Fruit fly (Drosophila melanogaster) whole organism, embryonic: ENCODE measurements around the gene net.

Experiments used
- Atf6 ChIP-seq: fragments of 200-800 bp; sonication (Bioruptor generic); IDR thresholded peaks from 2 replicates; pipeline ENCODE4 v1.3.6; 2022; ENCODE audit warnings: missing biosample characterization, missing genetic modification characterization
- CG12104 ChIP-seq: fragments of 200-800 bp; sonication (Bioruptor generic); optimal IDR thresholded peaks from 3 replicates; lab custom pipeline; 2016; ENCODE audit warnings: missing biosample characterization, missing genetic modification characterization
- CG12236 ChIP-seq: fragments of 200-800 bp; sonication (Bioruptor generic); optimal IDR thresholded peaks from 2 replicates; lab custom pipeline; 2016; ENCODE audit warnings: missing biosample characterization, missing genetic modification characterization
- CG12391 ChIP-seq: fragments of 200-800 bp; sonication (Bioruptor generic); optimal IDR thresholded peaks from 3 replicates; lab custom pipeline; 2018; ENCODE audit warnings: missing biosample characterization, mild to moderate bottlenecking, missing genetic modification characterization, moderate library complexity
- CG15514 ChIP-seq: fragments of 200-800 bp; sonication (Bioruptor generic); optimal IDR thresholded peaks from 3 replicates; lab custom pipeline; 2017; ENCODE audit warnings: missing biosample characterization, missing genetic modification characterization, mild to moderate bottlenecking, moderate library complexity, missing genetic modification reagents
- CG17568 ChIP-seq: fragments of 200-800 bp; sonication (Bioruptor generic); optimal IDR thresholded peaks from 2 replicates; lab custom pipeline; 2018; ENCODE audit warnings: missing biosample characterization, mild to moderate bottlenecking, missing genetic modification characterization, moderate library complexity
- CG1792 ChIP-seq: fragments of 200-800 bp; sonication (Bioruptor generic); optimal IDR thresholded peaks from 2 replicates; lab custom pipeline; 2016; ENCODE audit warnings: missing biosample characterization, missing genetic modification characterization
- CG1832 ChIP-seq: fragments of 200-800 bp; sonication (Bioruptor generic); optimal IDR thresholded peaks from 2 replicates; lab custom pipeline; 2017; ENCODE audit warnings: missing biosample characterization, mild to moderate bottlenecking, missing genetic modification characterization, inconsistent platforms
- CG2120 ChIP-seq: fragments of 200-800 bp; sonication (Bioruptor generic); optimal IDR thresholded peaks from 3 replicates; lab custom pipeline; 2016; ENCODE audit warnings: missing biosample characterization, missing genetic modification characterization
- CG30403 ChIP-seq: fragments of 200-800 bp; sonication (Bioruptor generic); optimal IDR thresholded peaks from 3 replicates; lab custom pipeline; 2016; ENCODE audit warnings: missing biosample characterization, missing genetic modification characterization
- CG3995 ChIP-seq: fragments of 200-800 bp; sonication (Bioruptor generic); optimal IDR thresholded peaks from 3 replicates; lab custom pipeline; 2016; ENCODE audit warnings: missing biosample characterization, missing genetic modification characterization
- CG4404 ChIP-seq: fragments of 200-800 bp; sonication (Bioruptor generic); IDR thresholded peaks from 2 replicates; pipeline ENCODE4 v1.3.6; 2022; ENCODE audit warnings: missing biosample characterization, missing genetic modification characterization
- CG5953 ChIP-seq: fragments of 200-800 bp; sonication (Bioruptor generic); IDR thresholded peaks from 2 replicates; pipeline ENCODE4 v1.3.6; 2022; ENCODE audit warnings: missing biosample characterization, missing genetic modification characterization
- CG6689 ChIP-seq: fragments of 200-800 bp; sonication (Bioruptor generic); IDR thresholded peaks from 2 replicates; pipeline ENCODE4 v1.3.6; 2022; ENCODE audit warnings: missing biosample characterization, missing genetic modification characterization
- CG6813 ChIP-seq: fragments of 200-800 bp; sonication (Bioruptor generic); optimal IDR thresholded peaks from 2 replicates; lab custom pipeline; 2017; ENCODE audit warnings: missing biosample characterization, missing genetic modification characterization, mild to moderate bottlenecking, moderate library complexity, missing genetic modification reagents
- CG7963 ChIP-seq: fragments of 200-800 bp; sonication (Bioruptor generic); IDR thresholded peaks from 3 replicates; pipeline ENCODE4 v1.3.6; 2022; ENCODE audit warnings: missing biosample characterization, missing genetic modification characterization; ENCODE audit not compliant: partially characterized antibody
- CG8359 ChIP-seq: fragments of 200-800 bp; sonication (Bioruptor generic); optimal IDR thresholded peaks from 2 replicates; lab custom pipeline; 2017; ENCODE audit warnings: missing biosample characterization, mild to moderate bottlenecking, missing genetic modification characterization, borderline replicate concordance
- CG8924 ChIP-seq: fragments of 200-800 bp; optimal IDR thresholded peaks from 3 replicates; lab custom pipeline; 2019; ENCODE audit warnings: missing biosample characterization, mild to moderate bottlenecking, missing genetic modification characterization, moderate library complexity
- CG9609 ChIP-seq: fragments of 200-800 bp; sonication (Bioruptor generic); optimal IDR thresholded peaks from 3 replicates; lab custom pipeline; 2016; ENCODE audit warnings: missing biosample characterization, missing genetic modification characterization
- CG9797 ChIP-seq: fragments of 200-800 bp; sonication (Bioruptor generic); optimal IDR thresholded peaks from 3 replicates; lab custom pipeline; 2018; ENCODE audit warnings: missing biosample characterization, mild to moderate bottlenecking, missing genetic modification characterization
- D ChIP-seq, 2 experiments: fragments of 200-800 bp in 1 of 2; fragments of >200 bp in 1 of 2; sonication (Bioruptor generic) in 1 of 2; optimal IDR thresholded peaks; 2 replicates in 1 of 2; 3 replicates in 1 of 2; lab custom pipeline; 2017; ENCODE audit warnings: mild to moderate bottlenecking in 1 of 2, missing biosample characterization in 1 of 2, missing genetic modification characterization in 1 of 2, missing genetic modification reagents in 1 of 2
- D19A ChIP-seq: fragments of 200-800 bp; optimal IDR thresholded peaks from 3 replicates; lab custom pipeline; 2019; ENCODE audit warnings: missing biosample characterization, mild to moderate bottlenecking, missing genetic modification characterization, moderate library complexity
- D19B ChIP-seq: fragments of 200-800 bp; sonication (Bioruptor generic); optimal IDR thresholded peaks from 2 replicates; lab custom pipeline; 2017; ENCODE audit warnings: missing biosample characterization, mild to moderate bottlenecking, missing genetic modification characterization
- Dp ChIP-seq: fragments of 200-800 bp; sonication (Bioruptor generic); optimal IDR thresholded peaks from 2 replicates; lab custom pipeline; 2018; ENCODE audit warnings: missing biosample characterization, mild to moderate bottlenecking, missing genetic modification characterization, moderate library complexity
- Ets97D ChIP-seq: fragments of 200-800 bp; sonication (Bioruptor generic); optimal IDR thresholded peaks from 3 replicates; lab custom pipeline; 2016; ENCODE audit warnings: missing biosample characterization, missing genetic modification characterization
- Gug ChIP-seq: fragments of 200-800 bp; sonication (Bioruptor generic); IDR thresholded peaks from 4 replicates; pipeline ENCODE4 v1.3.6; 2022; ENCODE audit warnings: missing biosample characterization, missing genetic modification characterization
- Hey ChIP-seq: fragments of 200-800 bp; sonication (Bioruptor generic); optimal IDR thresholded peaks from 3 replicates; lab custom pipeline; 2018; ENCODE audit warnings: missing biosample characterization, mild to moderate bottlenecking, missing genetic modification characterization
- Hr39 ChIP-seq: fragments of >200 bp; optimal IDR thresholded peaks from 2 replicates; lab custom pipeline; 2017
- Lim3 ChIP-seq: fragments of 200-800 bp; sonication (Bioruptor generic); IDR thresholded peaks from 2 replicates; pipeline ENCODE4 v1.3.6; 2022; ENCODE audit warnings: missing biosample characterization, missing genetic modification characterization
- Mrtf ChIP-seq: fragments of 200-800 bp; sonication (Bioruptor generic); IDR thresholded peaks from 3 replicates; pipeline ENCODE4 v1.3.6; 2022; ENCODE audit warnings: missing biosample characterization, missing genetic modification characterization
- Sox102F ChIP-seq: fragments of 200-800 bp; sonication (Bioruptor generic); optimal IDR thresholded peaks from 2 replicates; lab custom pipeline; 2018; ENCODE audit warnings: missing biosample characterization, mild to moderate bottlenecking, missing genetic modification characterization, moderate library complexity
- Sry-β ChIP-seq: fragments of 200-800 bp; sonication (Bioruptor generic); optimal IDR thresholded peaks from 2 replicates; lab custom pipeline; 2018; ENCODE audit warnings: missing biosample characterization, mild to moderate bottlenecking, missing genetic modification characterization, moderate library complexity
- Ssrp ChIP-seq: fragments of 200-800 bp; sonication (Bioruptor generic); optimal IDR thresholded peaks from 2 replicates; lab custom pipeline; 2018; ENCODE audit warnings: missing biosample characterization, mild to moderate bottlenecking, missing genetic modification characterization, moderate library complexity
- ab ChIP-seq: fragments of 200-800 bp; sonication (Bioruptor generic); optimal IDR thresholded peaks from 2 replicates; lab custom pipeline; 2016; ENCODE audit warnings: missing biosample characterization, missing genetic modification characterization
- cwo ChIP-seq: fragments of 200-800 bp; sonication (Bioruptor generic); optimal IDR thresholded peaks from 3 replicates; lab custom pipeline; 2017; ENCODE audit warnings: missing biosample characterization, missing genetic modification characterization, mild to moderate bottlenecking, moderate library complexity, missing genetic modification reagents
- fu2 ChIP-seq: fragments of 200-800 bp; sonication (Bioruptor generic); optimal IDR thresholded peaks from 2 replicates; lab custom pipeline; 2016; ENCODE audit warnings: missing biosample characterization, missing genetic modification characterization
- gfzf ChIP-seq: fragments of 200-800 bp; sonication (Bioruptor generic); optimal IDR thresholded peaks from 2 replicates; lab custom pipeline; 2016; ENCODE audit warnings: missing biosample characterization, mild to moderate bottlenecking, missing genetic modification characterization, moderate library complexity
- jigr1 ChIP-seq: fragments of 200-800 bp; sonication (Bioruptor generic); IDR thresholded peaks from 3 replicates; pipeline ENCODE4 v1.3.6; 2022; ENCODE audit warnings: missing biosample characterization, missing genetic modification characterization
- klu ChIP-seq: fragments of 200-800 bp; sonication (Bioruptor generic); IDR thresholded peaks from 2 replicates; pipeline ENCODE4 v1.3.6; 2022; ENCODE audit warnings: missing biosample characterization, missing genetic modification characterization
- kni ChIP-seq: fragments of 200-800 bp; sonication (Bioruptor generic); optimal IDR thresholded peaks from 3 replicates; lab custom pipeline; 2017; ENCODE audit warnings: mild to moderate bottlenecking, missing biosample characterization, missing genetic modification reagents, missing genetic modification characterization
- maf-S ChIP-seq: fragments of 200-800 bp; sonication (Bioruptor generic); optimal IDR thresholded peaks from 2 replicates; lab custom pipeline; 2016; ENCODE audit warnings: missing biosample characterization, missing genetic modification characterization
- mirr ChIP-seq: fragments of 200-800 bp; sonication (Bioruptor generic); optimal IDR thresholded peaks from 3 replicates; lab custom pipeline; 2018; ENCODE audit warnings: missing biosample characterization, mild to moderate bottlenecking, missing genetic modification characterization
- nau ChIP-seq: fragments of 200-800 bp; sonication (Bioruptor generic); optimal IDR thresholded peaks from 3 replicates; lab custom pipeline; 2017; ENCODE audit warnings: missing biosample characterization, mild to moderate bottlenecking, missing genetic modification characterization, missing genetic modification reagents
- p53 ChIP-seq: fragments of 200-800 bp; sonication (Bioruptor generic); optimal IDR thresholded peaks from 2 replicates; lab custom pipeline; 2016; ENCODE audit warnings: missing biosample characterization, missing genetic modification characterization
- pfk ChIP-seq: fragments of 200-800 bp; sonication (Bioruptor generic); optimal IDR thresholded peaks from 2 replicates; lab custom pipeline; 2018; ENCODE audit warnings: missing biosample characterization, mild to moderate bottlenecking, missing genetic modification characterization, moderate library complexity
- pnt ChIP-seq: fragments of 200-800 bp; sonication (Bioruptor generic); optimal IDR thresholded peaks from 3 replicates; lab custom pipeline; 2016; ENCODE audit warnings: missing biosample characterization, missing genetic modification characterization
- stwl ChIP-seq: fragments of 200-800 bp; sonication (Bioruptor generic); optimal IDR thresholded peaks from 3 replicates; lab custom pipeline; 2018; ENCODE audit warnings: missing biosample characterization, mild to moderate bottlenecking, missing genetic modification characterization, moderate library complexity
- trem ChIP-seq: fragments of 200-800 bp; optimal IDR thresholded peaks from 3 replicates; lab custom pipeline; 2019; ENCODE audit warnings: missing biosample characterization, mild to moderate bottlenecking, missing genetic modification characterization, moderate library complexity
- z ChIP-seq: fragments of 200-800 bp; sonication (Bioruptor generic); IDR thresholded peaks from 3 replicates; pipeline ENCODE4 v1.3.6; 2022; ENCODE audit warnings: missing biosample characterization, missing genetic modification characterization
- zfh1 ChIP-seq: fragments of 200-800 bp; sonication (Bioruptor generic); IDR thresholded peaks from 3 replicates; pipeline ENCODE4 v1.3.6; 2022; ENCODE audit warnings: missing biosample characterization, missing genetic modification characterization

net gene

dm6 chr2L:102161-102761, 15.1 kb upstream of the net start, which contains the start of gene Creld (continued):
- peak; percentile 58 for TF ChIP-seq trem (tag; lab: Kevin White, UChicago)
- TF ChIP-seq Ets97D (GFP tag; lab: Kevin White, UChicago), result peak; percentile 75
- no peak for TF ChIP-seq D19A (tag; lab: Kevin White, UChicago)
- TF ChIP-seq CG12104 (GFP tag; lab: Kevin White, UChicago), result no peak
- TF ChIP-seq pnt (GFP tag; lab: Kevin White, UChicago), result no peak
- TF ChIP-seq CG8924, result no peak
- TF ChIP-seq CG12236 (GFP tag; lab: Kevin White, UChicago), result no peak
- no peak for TF ChIP-seq maf-S (GFP tag; lab: Kevin White, UChicago)
- peak; percentile 41 for TF ChIP-seq gfzf (GFP tag; lab: Kevin White, UChicago)
- no peak for TF ChIP-seq CG30403 (GFP tag; lab: Kevin White, UChicago)
- no peak for TF ChIP-seq Hey (tag; lab: Kevin White, UChicago)
- peak; percentile 10 for TF ChIP-seq CG1792 (GFP tag; lab: Kevin White, UChicago)
- no peak for TF ChIP-seq p53
- TF ChIP-seq CG12391 (tag; lab: Kevin White, UChicago), result no peak
- TF ChIP-seq cwo (GFP tag; lab: Kevin White, UChicago), result no peak
- TF ChIP-seq stwl (tag; lab: Kevin White, UChicago), result peak; percentile 85
- TF ChIP-seq CG17568 (GFP tag; lab: Kevin White, UChicago), result no peak
- TF ChIP-seq CG4404 (GFP tag; lab: Robert Waterston, UW), result no peak
- TF ChIP-seq fu2 (GFP tag; lab: Kevin White, UChicago), result no peak
- no peak for TF ChIP-seq Mrtf (GFP tag; lab: Robert Waterston, UW)
- no peak for TF ChIP-seq CG8359 (GFP tag; lab: Kevin White, UChicago)
- peak; percentile 37 for TF ChIP-seq CG9797
- TF ChIP-seq nau (GFP tag; lab: Kevin White, UChicago), result no peak
- TF ChIP-seq jigr1 (GFP tag; lab: Robert Waterston, UW), result no peak
- TF ChIP-seq klu (GFP tag; lab: Robert Waterston, UW), result no peak
- TF ChIP-seq CG6689, result no peak
- no peak for TF ChIP-seq kni (GFP tag; lab: Kevin White, UChicago)
- TF ChIP-seq CG7963 (GFP tag; lab: Robert Waterston, UW), result peak; percentile 99
- TF ChIP-seq Dp (GFP tag; lab: Kevin White, UChicago), result peak; percentile 59
- no peak for TF ChIP-seq Hr39 (lab: Kevin White, UChicago)
- no peak for TF ChIP-seq CG6813 (GFP tag; lab: Kevin White, UChicago)
- no peak for TF ChIP-seq Ssrp (tag; lab: Kevin White, UChicago)
- no peak for TF ChIP-seq D (optimal IDR thresholded peaks at IDR 0.05; lab: Kevin White, UChicago)
- no peak for TF ChIP-seq D (GFP tag; optimal IDR thresholded peaks at IDR 0.05; lab: Kevin White, UChicago)
- no peak for TF ChIP-seq Sox102F
- no peak for TF ChIP-seq Sry-β (GFP tag; lab: Kevin White, UChicago)
- TF ChIP-seq Gug (GFP tag; lab: Robert Waterston, UW), result no peak; the same call in 3 of the 4 replicates
- 0 out of 3 replicates have a peak, but pooled peaks have one; percentile 22 for TF ChIP-seq zfh1
- no peak for TF ChIP-seq Lim3 (GFP tag; lab: Robert Waterston, UW)
- TF ChIP-seq CG1832 (GFP tag; lab: Kevin White, UChicago), result no peak
- no peak for TF ChIP-seq CG5953 (GFP tag; lab: Robert Waterston, UW)
- TF ChIP-seq Atf6 (GFP tag; lab: Robert Waterston, UW), result no peak
- TF ChIP-seq pfk, result no peak
- TF ChIP-seq CG15514 (GFP tag; lab: Kevin White, UChicago), result peak; percentile 94
- no peak for TF ChIP-seq CG9609
- TF ChIP-seq D19B, result no peak
- TF ChIP-seq CG3995 (GFP tag; lab: Kevin White, UChicago), result peak; percentile 56
- TF ChIP-seq mirr, result no peak
- TF ChIP-seq z (GFP tag; lab: Robert Waterston, UW), result no peak
- no peak for TF ChIP-seq ab
- peak; percentile 9 for TF ChIP-seq CG2120
